Worm (Caenorhabditis elegans) whole organism, early embryonic: ENCODE measurements around the gene fkb-3.

ENCODE experiments used
- F13C5.2 ChIP-seq: sonication (generic microtip); optimal IDR thresholded peaks from 2 replicates; lab custom pipeline; 2017; ENCODE audit warnings: mild to moderate bottlenecking, missing genetic modification characterization, inconsistent platforms, missing compliant biosample characterization
- aly-1 ChIP-seq: sonication (generic microtip); optimal IDR thresholded peaks from 2 replicates; lab custom pipeline; 2016; ENCODE audit warnings: missing genetic modification characterization, missing compliant biosample characterization
- ama-1 ChIP-seq: fragments of 150-350 bp; optimal IDR thresholded peaks from 2 replicates; lab custom pipeline; 2014
- ceh-13 ChIP-seq: fragments of 200-800 bp; sonication (Bioruptor generic); optimal IDR thresholded peaks from 2 replicates; lab custom pipeline; 2018; ENCODE audit warnings: mild to moderate bottlenecking, missing genetic modification characterization, missing compliant biosample characterization
- hnd-1 ChIP-seq: sonication (generic microtip); optimal IDR thresholded peaks from 2 replicates; lab custom pipeline; 2016; ENCODE audit warnings: missing genetic modification characterization, missing compliant biosample characterization
- pes-1 ChIP-seq: fragments of 200-800 bp; sonication (Bioruptor generic); IDR thresholded peaks from 2 replicates; pipeline ENCODE4 v1.3.6; 2022; ENCODE audit warnings: missing genetic modification reagents, missing genetic modification characterization, missing compliant biosample characterization
- sea-1 ChIP-seq: fragments of 200-800 bp; sonication (Bioruptor generic); conservative IDR thresholded peaks from 2 replicates; pipeline ENCODE4 v1.3.6; 2022; ENCODE audit warnings: missing genetic modification characterization, missing compliant biosample characterization
- tbx-11 ChIP-seq: fragments of 200-800 bp; sonication (Bioruptor generic); IDR thresholded peaks from 2 replicates; pipeline ENCODE4 v1.3.6; 2022; ENCODE audit warnings: missing genetic modification characterization, missing compliant biosample characterization

ce11 chrV:7236694-7237093 lies 11.7 kb downstream of the fkb-3 start:
- no peak for TF ChIP-seq aly-1 (tag; lab: Kevin White, UChicago)
- no peak for TF ChIP-seq tbx-11 (GFP tag; lab: Robert Waterston, UW)
- TF ChIP-seq hnd-1, result no peak
- TF ChIP-seq ceh-13 (GFP tag; lab: Kevin White, UChicago), result no peak
- no peak for TF ChIP-seq sea-1 (GFP tag; lab: Robert Waterston, UW)
- TF ChIP-seq ama-1 (lab: Kevin White, UChicago), result no peak
- TF ChIP-seq pes-1 (GFP tag; lab: Robert Waterston, UW), result no peak
- TF ChIP-seq F13C5.2 (tag; lab: Kevin White, UChicago), result no peak
